Worm (Caenorhabditis elegans): Measurements from ENCODE around the gene Y15E3A.3.

Y15E3A.3 gene

DNA sequence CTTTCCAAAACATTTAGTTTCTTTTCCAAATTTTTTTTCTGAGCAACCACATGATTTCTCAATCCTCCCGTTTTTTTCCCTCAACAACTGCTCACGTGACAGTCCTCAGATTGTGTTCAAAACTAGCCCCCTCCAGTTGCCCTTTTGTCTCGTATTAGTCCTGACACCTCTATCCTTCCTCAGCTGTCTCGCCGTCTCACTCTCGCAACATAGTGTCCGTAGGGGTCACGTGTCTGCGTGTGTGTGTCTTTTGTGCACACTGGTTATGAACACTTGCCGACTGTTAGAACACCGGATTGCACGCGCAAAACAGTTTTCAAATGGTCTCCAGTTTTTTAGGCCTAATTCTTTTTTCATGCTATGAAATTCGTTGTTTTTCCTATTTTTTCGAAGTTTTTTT, 39.6 kb upstream of the Y15E3A.3 start (continued):
- no peak for TF ChIP-seq nhr-76 (tag; optimal IDR thresholded peaks at IDR 0.05)
- TF ChIP-seq hlh-1 (tag; optimal IDR thresholded peaks at IDR 0.05) = peak; percentile 83
- TF ChIP-seq ceh-43 (GFP tag; optimal IDR thresholded peaks at IDR 0.05) = no peak
- TF ChIP-seq nhr-2 (tag; optimal IDR thresholded peaks at IDR 0.05) = peak; percentile 90
- peak; percentile 41 for TF ChIP-seq drap-1 (GFP tag; optimal IDR thresholded peaks at IDR 0.05)
- no peak for TF ChIP-seq nhr-28 (tag; optimal IDR thresholded peaks at IDR 0.05)

DNA sequence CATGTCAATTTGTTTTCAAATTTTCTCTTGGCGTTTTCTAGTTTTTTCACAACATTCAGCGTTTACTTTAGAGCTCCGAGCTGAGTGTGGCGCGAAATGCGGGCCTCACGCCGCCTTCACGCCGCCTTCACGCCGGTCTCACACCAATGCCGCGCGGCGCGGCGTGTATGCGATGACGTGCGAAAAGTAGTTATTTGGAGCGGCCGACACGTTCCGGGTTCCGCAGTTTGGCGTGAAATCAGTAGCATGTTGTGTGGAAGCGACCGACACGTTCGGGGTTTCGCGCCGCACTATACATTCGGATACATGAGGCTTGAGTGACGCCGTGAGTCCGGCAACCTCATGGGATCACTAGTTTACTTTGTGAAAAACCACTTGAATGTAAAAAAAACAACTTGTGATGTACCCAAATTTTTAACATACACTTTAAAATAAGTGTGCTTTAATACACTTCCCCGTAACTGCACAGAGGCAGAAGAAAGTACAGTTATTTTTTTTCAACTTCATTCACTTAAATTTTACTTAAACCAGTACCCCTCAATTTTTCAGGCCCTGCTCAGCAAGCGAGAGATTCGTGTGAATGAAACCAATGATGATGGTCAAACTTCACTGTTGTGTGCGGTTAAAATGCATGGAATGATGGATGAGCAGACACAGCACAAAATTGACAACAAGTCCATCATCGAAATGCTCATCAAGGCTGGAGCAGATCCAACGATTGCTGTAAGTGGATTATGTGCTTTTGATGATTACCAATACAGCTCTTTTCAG, 36.7 kb upstream of the Y15E3A.3 start:
- TF ChIP-seq ceh-83 (GFP tag; optimal IDR thresholded peaks at IDR 0.05) = no peak
- no peak for TF ChIP-seq mep-1 (tag; optimal IDR thresholded peaks at IDR 0.05)
- no peak for TF ChIP-seq unc-39 (tag; optimal IDR thresholded peaks at IDR 0.05)
- TF ChIP-seq elt-3 (tag; optimal IDR thresholded peaks at IDR 0.05) = no peak
- no peak for TF ChIP-seq ceh-39 (tag; optimal IDR thresholded peaks at IDR 0.05)
- no peak for TF ChIP-seq drap-1 (GFP tag; optimal IDR thresholded peaks at IDR 0.05)
- TF ChIP-seq sem-2 (GFP tag; optimal IDR thresholded peaks at IDR 0.05) = no peak
- no peak for TF ChIP-seq ces-1 (GFP tag; optimal IDR thresholded peaks at IDR 0.05)
- no peak for TF ChIP-seq mab-5 (tag; optimal IDR thresholded peaks at IDR 0.05)
- no peak for TF ChIP-seq blmp-1 (tag; optimal IDR thresholded peaks at IDR 0.05)
- TF ChIP-seq zip-8 (tag; optimal IDR thresholded peaks at IDR 0.05) = no peak
- no peak for TF ChIP-seq lin-32 (GFP tag; optimal IDR thresholded peaks at IDR 0.05)
- no peak for TF ChIP-seq cnd-1 (tag; optimal IDR thresholded peaks at IDR 0.05)
- TF ChIP-seq unc-120 (tag; optimal IDR thresholded peaks at IDR 0.05; ENCODE audit: poor library complexity, severe bottlenecking) = no peak
- no peak for TF ChIP-seq ceh-43 (GFP tag; optimal IDR thresholded peaks at IDR 0.05)

DNA sequence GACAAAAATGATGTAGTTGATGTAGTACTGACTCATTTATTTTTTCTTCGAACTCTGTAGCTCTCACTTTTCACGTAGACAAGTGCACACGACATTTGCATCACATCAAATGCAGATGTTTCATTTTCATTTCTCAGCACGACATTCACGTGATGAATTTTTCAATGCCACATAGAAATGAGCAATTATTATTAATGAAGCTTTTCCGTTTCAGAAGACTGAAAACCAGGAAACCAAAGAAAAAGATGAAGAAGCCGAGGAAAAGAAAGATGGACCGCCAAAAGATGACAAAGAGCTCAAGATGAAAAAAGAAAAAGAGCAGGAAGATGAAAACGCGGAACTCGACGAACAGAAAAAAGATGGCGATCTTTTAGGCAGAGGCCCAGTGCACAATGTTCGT, 30.0 kb upstream of the Y15E3A.3 start:
- no peak for TF ChIP-seq mep-1 (tag; optimal IDR thresholded peaks at IDR 0.05)
- no peak for TF ChIP-seq snpc-4 (tag; optimal IDR thresholded peaks at IDR 0.05)
- TF ChIP-seq nhr-28 (tag; optimal IDR thresholded peaks at IDR 0.05) = no peak
- no peak for TF ChIP-seq sptf-1 (tag; optimal IDR thresholded peaks at IDR 0.05)
- TF ChIP-seq mls-2 (tag; optimal IDR thresholded peaks at IDR 0.05) = no peak
- TF ChIP-seq ham-2 (GFP tag; optimal IDR thresholded peaks at IDR 0.05) = no peak
- no peak for TF ChIP-seq mab-5 (tag; optimal IDR thresholded peaks at IDR 0.05)
- no peak for TF ChIP-seq lin-32 (GFP tag; optimal IDR thresholded peaks at IDR 0.05)
- TF ChIP-seq elt-3 (tag; optimal IDR thresholded peaks at IDR 0.05) = no peak
- TF ChIP-seq tbx-8 (GFP tag; optimal IDR thresholded peaks at IDR 0.05) = no peak
- no peak for TF ChIP-seq nhr-2 (tag; optimal IDR thresholded peaks at IDR 0.05)
- TF ChIP-seq nhr-12 (tag; optimal IDR thresholded peaks at IDR 0.05) = no peak
- no peak for TF ChIP-seq hlh-1 (tag; optimal IDR thresholded peaks at IDR 0.05)
- no peak for TF ChIP-seq blmp-1 (tag; optimal IDR thresholded peaks at IDR 0.05)
- TF ChIP-seq unc-62 (GFP tag; optimal IDR thresholded peaks at IDR 0.05) = no peak
- TF ChIP-seq M03D4.4 (tag; optimal IDR thresholded peaks at IDR 0.05) = no peak
- no peak for TF ChIP-seq ztf-11 (tag; optimal IDR thresholded peaks at IDR 0.05)
- TF ChIP-seq unc-39 (tag; optimal IDR thresholded peaks at IDR 0.05) = no peak
- no peak for TF ChIP-seq pha-4 (tag; optimal IDR thresholded peaks at IDR 0.05)

DNA sequence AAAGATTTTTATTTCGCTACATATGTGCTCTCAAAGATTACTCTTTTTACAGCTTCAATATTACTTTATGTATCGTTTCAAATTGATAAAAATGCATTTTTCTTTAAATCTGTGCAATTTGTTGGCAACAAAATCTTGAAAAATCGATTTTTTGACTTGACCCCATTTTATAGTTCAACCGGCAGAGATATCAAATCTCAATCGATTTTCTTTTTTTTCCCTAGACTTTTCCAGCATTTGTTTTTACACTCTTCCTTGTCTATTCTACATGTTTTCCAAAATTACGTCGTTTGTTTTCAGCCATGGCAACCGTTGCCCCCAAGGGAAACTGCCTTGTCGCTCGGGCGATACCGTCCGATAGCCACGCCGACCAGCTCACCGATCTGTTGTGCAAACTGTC, 29.3 kb upstream of the Y15E3A.3 start, which contains the start of gene nfki-1:
Gene nfki-1 (plus strand): TSS at position 301 of the 400 bp plus-strand sequence.
- no peak for TF ChIP-seq ceh-83 (GFP tag; optimal IDR thresholded peaks at IDR 0.05)
- no peak for TF ChIP-seq mab-5 (tag; optimal IDR thresholded peaks at IDR 0.05)
- no peak for TF ChIP-seq ham-2 (GFP tag; optimal IDR thresholded peaks at IDR 0.05)
- TF ChIP-seq blmp-1 (tag; optimal IDR thresholded peaks at IDR 0.05) = no peak
- no peak for TF ChIP-seq M03D4.4 (tag; optimal IDR thresholded peaks at IDR 0.05)
- no peak for TF ChIP-seq unc-120 (tag; optimal IDR thresholded peaks at IDR 0.05; ENCODE audit: poor library complexity, severe bottlenecking)

DNA sequence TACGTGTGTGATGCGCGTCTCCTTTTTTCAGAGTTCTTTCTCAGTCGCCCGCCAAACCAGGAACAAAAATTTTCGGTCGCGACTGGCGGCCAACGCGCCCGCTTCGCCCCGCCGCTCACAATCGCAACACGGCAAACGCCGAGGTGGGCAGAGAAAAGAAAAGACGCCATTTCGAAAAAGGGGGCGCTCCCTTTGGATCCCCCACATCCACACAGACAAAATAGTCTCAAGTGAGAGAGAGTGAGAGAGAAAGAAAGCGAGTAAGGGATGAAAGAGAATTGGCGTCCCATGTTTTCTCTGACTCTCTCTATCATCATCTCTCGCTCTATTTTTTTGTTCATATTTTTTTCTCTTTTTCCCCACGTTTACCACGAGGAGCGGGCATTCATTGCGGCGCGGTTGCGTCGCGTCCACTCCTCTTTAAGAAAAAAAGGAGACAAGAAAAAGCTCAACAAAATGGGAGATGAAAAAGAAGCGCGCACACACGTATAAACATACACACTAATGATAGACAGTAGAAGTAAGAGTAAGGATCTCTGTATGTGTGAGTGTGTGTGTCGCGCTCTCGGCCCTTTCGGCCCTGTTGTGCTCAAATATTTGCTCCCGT, 28.4 kb upstream of the Y15E3A.3 start:
- TF ChIP-seq lsy-2 (tag; optimal IDR thresholded peaks at IDR 0.05) (no peak), sptf-1 (tag; optimal IDR thresholded peaks at IDR 0.05) (peak; percentile 57), ceh-43 (GFP tag; optimal IDR thresholded peaks at IDR 0.05) (no peak), mep-1 (tag; optimal IDR thresholded peaks at IDR 0.05) (peak; percentile 31), hlh-1 (tag; optimal IDR thresholded peaks at IDR 0.05) (no peak), drap-1 (GFP tag; optimal IDR thresholded peaks at IDR 0.05) (no peak), flh-1 (GFP tag; optimal IDR thresholded peaks at IDR 0.05) (no peak), ham-2 (GFP tag; optimal IDR thresholded peaks at IDR 0.05) (no peak), nhr-237 (tag; optimal IDR thresholded peaks at IDR 0.05) (peak; percentile 59), nhr-12 (tag; optimal IDR thresholded peaks at IDR 0.05) (no peak), mab-5 (tag; optimal IDR thresholded peaks at IDR 0.05) (no peak), unc-120 (tag; optimal IDR thresholded peaks at IDR 0.05; ENCODE audit: poor library complexity, severe bottlenecking) (peak; percentile 76), mls-2 (tag; optimal IDR thresholded peaks at IDR 0.05) (peak; percentile 21), ces-1 (GFP tag; optimal IDR thresholded peaks at IDR 0.05) (peak; percentile 55), ceh-39 (tag; optimal IDR thresholded peaks at IDR 0.05) (no peak), nhr-76 (tag; optimal IDR thresholded peaks at IDR 0.05) (no peak)

Data from whole organism, mixed stage, embryonic.